Worm (Caenorhabditis elegans): ENCODE results near the gene F35D2.1.

Gene F35D2.1

DNA sequence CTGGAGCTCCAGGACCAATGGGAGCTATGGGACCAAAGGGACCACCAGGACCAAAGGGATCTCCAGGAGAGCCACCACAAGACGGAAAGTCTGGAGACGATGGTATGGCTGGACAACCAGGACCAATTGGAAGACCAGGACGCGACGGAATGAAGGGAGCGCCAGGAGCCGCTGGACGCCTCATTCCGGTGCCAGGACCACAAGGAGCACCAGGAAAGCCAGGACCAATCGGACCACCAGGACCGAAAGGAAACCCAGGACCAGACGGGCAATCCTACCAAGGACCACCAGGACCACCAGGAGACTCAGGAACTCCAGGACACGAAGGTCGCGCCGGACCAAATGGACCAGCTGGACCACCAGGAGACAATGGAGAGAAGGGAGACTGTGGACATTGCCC lies 30.9 kb upstream of the F35D2.1 start:
- TF ChIP-seq klf-2 (GFP tag; conservative IDR thresholded peaks at IDR 0.05) (no peak), cog-1 (tag; optimal IDR thresholded peaks at IDR 0.05) (no peak), tab-1 (GFP tag; IDR thresholded peaks at IDR 0.05) (no peak), ztf-23 (GFP tag; IDR thresholded peaks at IDR 0.05) (no peak), ref-1 (GFP tag; conservative IDR thresholded peaks at IDR 0.05) (no peak), ztf-29 (GFP tag; IDR thresholded peaks at IDR 0.05) (no peak), T22C8.4 (GFP tag; IDR thresholded peaks at IDR 0.05) (no peak), flt-1 (GFP tag; IDR thresholded peaks at IDR 0.05) (no peak), med-1 (GFP tag; optimal IDR thresholded peaks at IDR 0.05; ENCODE audit: insufficient read depth) (no peak)

DNA sequence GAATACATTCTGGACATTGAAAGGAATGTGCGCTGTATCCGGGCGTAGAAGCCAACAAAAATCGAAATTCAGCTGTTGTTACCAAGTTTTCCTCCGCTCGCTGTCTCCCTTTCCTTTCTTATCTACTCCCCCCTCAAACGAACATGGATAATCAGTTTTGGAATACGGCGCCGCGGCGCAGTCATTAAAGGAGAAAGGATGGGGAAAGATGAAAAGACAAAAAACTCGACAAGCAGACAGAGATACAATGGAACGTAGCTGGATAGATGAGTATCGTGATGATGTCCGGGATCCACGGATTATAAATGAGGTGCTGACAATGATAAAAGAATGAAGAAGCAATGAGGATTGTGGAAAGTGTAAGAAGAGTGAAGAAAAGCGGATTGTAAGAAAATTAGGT lies 30.4 kb upstream of the F35D2.1 start:
- TF ChIP-seq flt-1 (GFP tag; IDR thresholded peaks at IDR 0.05) (no peak), ref-1 (GFP tag; conservative IDR thresholded peaks at IDR 0.05) (no peak), ztf-29 (GFP tag; IDR thresholded peaks at IDR 0.05) (no peak), cog-1 (tag; optimal IDR thresholded peaks at IDR 0.05) (no peak), tab-1 (GFP tag; IDR thresholded peaks at IDR 0.05) (no peak), T22C8.4 (GFP tag; IDR thresholded peaks at IDR 0.05) (no peak), klf-2 (GFP tag; conservative IDR thresholded peaks at IDR 0.05) (no peak), ztf-23 (GFP tag; IDR thresholded peaks at IDR 0.05) (no peak), med-1 (GFP tag; optimal IDR thresholded peaks at IDR 0.05; ENCODE audit: insufficient read depth) (no peak)

DNA sequence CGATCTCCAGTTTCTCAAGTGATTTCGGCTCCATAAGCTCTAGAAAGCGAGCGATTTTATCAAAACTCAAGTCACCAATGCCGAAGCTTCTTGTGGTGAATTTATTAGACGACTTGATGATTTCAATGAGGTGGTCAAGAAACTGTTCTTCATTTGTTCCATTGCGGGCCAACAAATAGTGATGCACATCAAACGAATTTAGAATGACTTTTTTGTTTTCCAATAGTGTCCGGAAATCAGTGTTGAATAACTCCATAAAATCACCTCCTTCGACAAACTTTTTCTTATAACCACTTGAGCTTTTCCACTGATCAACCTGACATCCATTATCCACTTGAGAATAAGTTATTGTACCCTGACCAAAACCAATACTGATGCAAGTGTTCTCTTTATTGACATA lies 28.4 kb upstream of the F35D2.1 start:
- TF ChIP-seq ztf-23 (GFP tag; IDR thresholded peaks at IDR 0.05) (no peak), ref-1 (GFP tag; conservative IDR thresholded peaks at IDR 0.05) (no peak), med-1 (GFP tag; optimal IDR thresholded peaks at IDR 0.05; ENCODE audit: insufficient read depth) (no peak), ztf-29 (GFP tag; IDR thresholded peaks at IDR 0.05) (no peak), cog-1 (tag; optimal IDR thresholded peaks at IDR 0.05) (no peak)

DNA sequence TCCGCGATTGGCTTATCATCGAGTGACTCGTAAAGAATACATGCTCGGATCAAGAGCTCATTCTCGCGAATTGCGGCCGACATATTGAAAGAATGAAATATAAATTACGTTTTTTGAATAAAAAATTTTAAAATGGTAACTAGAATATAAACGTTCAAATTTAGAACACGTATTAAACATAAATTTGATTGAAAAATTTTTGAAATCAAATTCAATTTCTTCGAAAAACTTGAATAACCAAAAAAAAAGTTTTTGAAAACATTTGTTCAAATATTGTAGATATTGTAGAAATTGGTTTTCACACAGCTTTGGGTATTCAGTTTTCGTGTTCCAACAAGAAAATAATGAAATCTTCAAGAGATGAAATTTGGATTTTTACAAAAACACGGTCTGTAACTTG lies 27.7 kb upstream of the F35D2.1 start, which contains the start of gene fbxa-224:
Gene fbxa-224, minus strand, starts transcription at position 101 of the 400 bp plus-strand sequence.
- no peak for TF ChIP-seq T22C8.4 (GFP tag; IDR thresholded peaks at IDR 0.05)

DNA sequence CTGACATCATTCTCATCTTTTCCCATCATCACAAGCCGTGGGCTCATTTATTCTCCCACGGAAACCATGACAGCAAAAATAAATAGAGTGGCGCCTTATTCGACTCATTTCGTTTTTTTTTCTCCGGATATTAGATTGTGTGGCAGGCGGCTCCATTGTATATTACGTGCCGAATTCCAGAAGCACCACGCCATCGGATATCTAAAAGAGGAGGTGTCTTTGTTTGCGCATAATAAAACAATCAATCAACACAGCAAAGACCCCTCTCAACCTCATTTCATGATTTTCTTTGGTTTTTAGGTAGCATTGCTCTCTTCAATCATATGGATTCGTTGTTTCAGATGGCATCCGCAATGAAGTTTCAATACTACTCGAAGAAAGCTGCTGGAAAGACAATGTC lies 26.7 kb upstream of the F35D2.1 start, which contains the start of gene tph-1:
Gene tph-1, plus strand, starts transcription at position 301 of the 400 bp plus-strand sequence.
- no peak for TF ChIP-seq cog-1 (tag; optimal IDR thresholded peaks at IDR 0.05)
- no peak for TF ChIP-seq ztf-29 (GFP tag; IDR thresholded peaks at IDR 0.05)
- TF ChIP-seq flt-1 (GFP tag; IDR thresholded peaks at IDR 0.05): no peak
- TF ChIP-seq ref-1 (GFP tag; conservative IDR thresholded peaks at IDR 0.05): no peak
- no peak for TF ChIP-seq klf-2 (GFP tag; conservative IDR thresholded peaks at IDR 0.05)
- TF ChIP-seq med-1 (GFP tag; optimal IDR thresholded peaks at IDR 0.05; ENCODE audit: insufficient read depth): no peak
- TF ChIP-seq tab-1 (GFP tag; IDR thresholded peaks at IDR 0.05): no peak
- no peak for TF ChIP-seq T22C8.4 (GFP tag; IDR thresholded peaks at IDR 0.05)
- no peak for TF ChIP-seq ztf-23 (GFP tag; IDR thresholded peaks at IDR 0.05)

DNA sequence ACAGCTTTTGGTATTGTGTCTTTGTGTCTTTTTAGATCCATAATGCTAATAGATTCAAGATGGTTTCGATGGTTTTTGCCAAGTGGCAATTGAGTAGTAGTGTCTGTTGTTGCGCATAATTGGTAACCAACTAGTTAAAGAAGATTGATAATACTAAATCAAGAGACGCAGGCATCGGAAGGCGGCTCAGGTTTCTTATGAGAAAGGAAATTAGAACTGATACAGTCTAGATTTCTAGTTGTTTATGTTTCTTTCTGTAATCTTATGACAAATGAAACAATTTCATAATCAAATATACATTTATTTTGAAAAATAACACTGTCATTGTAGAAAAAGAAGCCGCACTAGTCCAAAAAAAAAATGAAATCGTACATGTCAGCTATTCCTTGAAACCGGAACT lies 21.9 kb upstream of the F35D2.1 start, which contains the start of gene ZK1290.10:
Gene ZK1290.10, minus strand, starts transcription at position 101 of the 400 bp plus-strand sequence.
- no peak for TF ChIP-seq cog-1 (tag; optimal IDR thresholded peaks at IDR 0.05)
- TF ChIP-seq flt-1 (GFP tag; IDR thresholded peaks at IDR 0.05): no peak
- TF ChIP-seq med-1 (GFP tag; optimal IDR thresholded peaks at IDR 0.05; ENCODE audit: insufficient read depth): no peak
- TF ChIP-seq ztf-29 (GFP tag; IDR thresholded peaks at IDR 0.05): no peak
- TF ChIP-seq T22C8.4 (GFP tag; IDR thresholded peaks at IDR 0.05): no peak
- TF ChIP-seq klf-2 (GFP tag; conservative IDR thresholded peaks at IDR 0.05): no peak
- no peak for TF ChIP-seq ref-1 (GFP tag; conservative IDR thresholded peaks at IDR 0.05)

DNA sequence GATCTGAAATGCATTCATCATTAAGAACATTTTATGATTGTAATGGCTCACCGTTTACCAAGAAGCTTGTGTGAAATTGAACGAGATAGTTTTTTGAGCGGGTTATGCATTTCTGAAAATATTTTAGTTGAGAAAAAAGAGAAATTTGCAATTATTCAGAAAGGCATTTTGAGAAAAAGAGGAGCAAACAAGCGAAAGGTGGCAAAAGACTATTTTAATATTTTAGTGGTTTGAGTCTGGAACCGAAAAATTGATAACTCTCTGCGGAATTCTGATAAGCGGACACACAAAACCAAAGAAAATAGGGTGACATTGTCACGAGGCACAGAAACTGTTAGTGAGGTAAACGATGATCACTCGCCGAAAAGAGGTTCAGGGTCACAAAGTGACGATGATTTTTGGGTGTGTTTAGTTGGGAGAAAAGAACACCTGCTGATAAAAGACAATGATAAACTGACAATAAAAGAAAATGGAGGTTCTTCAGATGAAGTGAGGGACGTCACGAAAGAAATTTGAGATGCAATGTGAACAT lies 20.9 kb upstream of the F35D2.1 start:
- TF ChIP-seq tab-1 (GFP tag; IDR thresholded peaks at IDR 0.05): no peak
- TF ChIP-seq ref-1 (GFP tag; conservative IDR thresholded peaks at IDR 0.05): no peak
- no peak for TF ChIP-seq ztf-23 (GFP tag; IDR thresholded peaks at IDR 0.05)
- TF ChIP-seq flt-1 (GFP tag; IDR thresholded peaks at IDR 0.05): no peak
- TF ChIP-seq klf-2 (GFP tag; conservative IDR thresholded peaks at IDR 0.05): no peak
- no peak for TF ChIP-seq ztf-29 (GFP tag; IDR thresholded peaks at IDR 0.05)
- no peak for TF ChIP-seq cog-1 (tag; optimal IDR thresholded peaks at IDR 0.05)
- no peak for TF ChIP-seq T22C8.4 (GFP tag; IDR thresholded peaks at IDR 0.05)
- no peak for TF ChIP-seq med-1 (GFP tag; optimal IDR thresholded peaks at IDR 0.05; ENCODE audit: insufficient read depth)

DNA sequence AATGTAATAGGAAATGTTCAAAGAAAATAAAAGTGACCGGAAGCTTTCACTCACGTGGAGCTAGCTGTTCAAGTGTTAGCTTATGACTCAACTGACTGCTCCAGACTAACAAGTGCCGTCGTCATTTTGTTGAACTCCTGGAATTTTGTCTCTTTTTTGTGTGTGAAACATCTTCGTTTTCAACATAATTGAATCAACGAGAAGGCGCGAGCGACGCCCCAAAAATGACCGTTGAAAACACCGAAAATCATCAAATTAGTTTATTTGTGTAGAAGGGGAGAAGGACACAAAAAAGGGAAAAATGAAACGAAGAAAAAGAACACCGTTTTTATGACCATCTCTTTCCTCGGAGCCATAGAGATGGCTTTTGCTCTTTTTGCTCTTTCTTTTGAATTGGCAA lies 20.3 kb upstream of the F35D2.1 start, which contains the start of gene ZK1290.14:
Gene ZK1290.14, minus strand, starts transcription at position 139 of the 400 bp plus-strand sequence.
- no peak for TF ChIP-seq ztf-29 (GFP tag; IDR thresholded peaks at IDR 0.05)
- TF ChIP-seq tab-1 (GFP tag; IDR thresholded peaks at IDR 0.05): no peak

DNA sequence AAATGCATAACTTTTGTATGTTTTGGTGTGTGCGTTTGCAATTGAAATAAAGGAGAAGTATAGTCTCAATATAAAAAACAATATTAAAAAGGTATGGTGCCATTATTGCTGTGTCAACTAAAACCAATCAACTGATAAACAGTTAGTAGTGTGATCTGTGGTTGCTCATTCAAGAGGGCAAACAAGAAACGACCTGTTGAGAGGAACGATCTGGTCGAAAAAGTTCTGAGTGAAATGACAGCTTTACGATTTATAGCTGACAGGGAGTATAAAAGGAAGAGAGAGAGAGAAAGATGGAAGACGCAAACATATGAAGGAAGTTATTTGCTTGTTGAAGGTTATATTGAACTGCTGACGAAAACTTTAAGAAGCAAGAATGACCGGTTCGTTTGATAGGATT lies 17.7 kb upstream of the F35D2.1 start:
- TF ChIP-seq flt-1 (GFP tag; IDR thresholded peaks at IDR 0.05): no peak
- no peak for TF ChIP-seq klf-2 (GFP tag; conservative IDR thresholded peaks at IDR 0.05)
- no peak for TF ChIP-seq T22C8.4 (GFP tag; IDR thresholded peaks at IDR 0.05)
- TF ChIP-seq cog-1 (tag; optimal IDR thresholded peaks at IDR 0.05): no peak
- no peak for TF ChIP-seq ref-1 (GFP tag; conservative IDR thresholded peaks at IDR 0.05)
- TF ChIP-seq med-1 (GFP tag; optimal IDR thresholded peaks at IDR 0.05; ENCODE audit: insufficient read depth): no peak
- no peak for TF ChIP-seq ztf-29 (GFP tag; IDR thresholded peaks at IDR 0.05)
- no peak for TF ChIP-seq ztf-23 (GFP tag; IDR thresholded peaks at IDR 0.05)
- TF ChIP-seq tab-1 (GFP tag; IDR thresholded peaks at IDR 0.05): no peak

DNA sequence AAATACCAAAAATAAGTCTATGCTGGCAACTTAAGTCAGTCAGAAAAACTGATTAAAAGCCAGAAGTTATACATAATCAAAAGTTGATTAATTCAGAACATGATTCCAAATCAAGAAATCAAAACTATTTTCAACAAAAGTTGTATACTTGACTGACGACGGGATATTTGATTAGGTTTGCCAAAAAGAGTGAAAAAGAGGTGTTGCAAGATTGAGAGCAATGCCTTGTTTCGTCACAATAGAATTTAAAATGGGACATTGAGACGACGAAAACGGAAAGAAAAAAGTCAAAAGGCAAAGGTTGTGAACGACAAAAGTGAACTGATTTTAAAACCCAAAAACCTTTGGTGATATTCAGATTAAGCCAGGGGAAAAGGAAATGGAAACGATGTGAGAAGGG lies 16.9 kb upstream of the F35D2.1 start:
- TF ChIP-seq ztf-23 (GFP tag; IDR thresholded peaks at IDR 0.05) (no peak), flt-1 (GFP tag; IDR thresholded peaks at IDR 0.05) (no peak), tab-1 (GFP tag; IDR thresholded peaks at IDR 0.05) (no peak)

DNA sequence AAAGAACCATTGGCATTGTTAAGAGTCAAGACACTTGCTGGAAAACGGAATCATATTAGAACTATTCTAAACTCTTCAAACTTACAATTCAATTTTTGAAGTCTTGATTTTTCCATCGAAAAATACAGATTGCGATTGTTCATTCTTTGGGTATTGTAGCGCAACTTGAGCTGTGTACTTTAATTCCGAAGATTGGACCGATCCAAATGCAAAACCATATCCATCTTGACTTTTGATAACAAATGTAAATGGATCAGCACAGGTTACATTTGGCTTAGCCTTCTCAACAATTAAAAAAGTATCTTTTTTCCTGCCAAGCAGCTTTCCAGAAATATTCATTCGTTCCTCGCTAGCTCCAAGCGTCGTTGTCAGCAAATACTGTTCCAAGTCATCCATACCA lies 14.9 kb upstream of the F35D2.1 start:
- TF ChIP-seq flt-1 (GFP tag; IDR thresholded peaks at IDR 0.05) (no peak), med-1 (GFP tag; optimal IDR thresholded peaks at IDR 0.05; ENCODE audit: insufficient read depth) (no peak), ztf-29 (GFP tag; IDR thresholded peaks at IDR 0.05) (no peak), cog-1 (tag; optimal IDR thresholded peaks at IDR 0.05) (no peak), klf-2 (GFP tag; conservative IDR thresholded peaks at IDR 0.05) (no peak), T22C8.4 (GFP tag; IDR thresholded peaks at IDR 0.05) (no peak), tab-1 (GFP tag; IDR thresholded peaks at IDR 0.05) (no peak), ztf-23 (GFP tag; IDR thresholded peaks at IDR 0.05) (no peak), ref-1 (GFP tag; conservative IDR thresholded peaks at IDR 0.05) (no peak)

All from whole organism, midembryonic.